Worm (Caenorhabditis elegans): ENCODE measurements around the gene nstp-3.

Gene nstp-3

DNA sequence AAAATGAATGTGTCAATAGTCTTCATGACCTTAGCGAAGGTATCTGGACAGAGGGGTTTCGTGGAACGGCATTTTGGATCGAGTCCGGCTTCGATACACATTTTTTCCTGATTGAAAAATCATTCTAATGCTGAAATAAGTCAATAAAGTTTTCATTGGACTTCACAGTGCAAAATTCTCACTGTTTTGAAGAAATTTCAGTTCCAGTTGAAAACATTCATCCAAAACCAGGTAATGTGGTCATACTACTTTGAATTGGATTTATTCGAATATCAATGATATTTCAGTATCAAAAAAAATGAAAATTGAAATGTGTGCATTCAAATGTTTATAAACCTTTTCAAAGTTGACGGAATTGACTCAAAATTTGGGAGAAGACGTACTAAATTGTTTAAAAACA lies 44.6 kb downstream of the nstp-3 start, which contains the start of gene pgph-1:
Gene pgph-1, minus strand, starts transcription at position 101 of the 400 bp plus-strand sequence.
- TF ChIP-seq hmbx-1 (tag; optimal IDR thresholded peaks at IDR 0.05), result no peak
- TF ChIP-seq ets-7 (tag; optimal IDR thresholded peaks at IDR 0.05), result no peak
- TF ChIP-seq F13C5.2 (tag; optimal IDR thresholded peaks at IDR 0.05), result no peak
- no peak for TF ChIP-seq scrt-1 (GFP tag; IDR thresholded peaks at IDR 0.05)
- no peak for TF ChIP-seq hnd-1 (tag; optimal IDR thresholded peaks at IDR 0.05)
- no peak for TF ChIP-seq ceh-36 (tag; optimal IDR thresholded peaks at IDR 0.05)
- TF ChIP-seq tra-4 (tag; optimal IDR thresholded peaks at IDR 0.05), result no peak
- TF ChIP-seq sea-1 (GFP tag; conservative IDR thresholded peaks at IDR 0.05), result no peak
- no peak for TF ChIP-seq tbx-11 (GFP tag; IDR thresholded peaks at IDR 0.05)
- no peak for TF ChIP-seq ceh-13 (GFP tag; optimal IDR thresholded peaks at IDR 0.05)
- TF ChIP-seq ama-1 (optimal IDR thresholded peaks at IDR 0.05), result no peak
- no peak for TF ChIP-seq B0310.2 (tag; optimal IDR thresholded peaks at IDR 0.05)
- no peak for TF ChIP-seq aly-1 (tag; optimal IDR thresholded peaks at IDR 0.05)
- no peak for TF ChIP-seq hmg-4 (GFP tag; optimal IDR thresholded peaks at IDR 0.05)
- TF ChIP-seq pes-1 (GFP tag; IDR thresholded peaks at IDR 0.05), result no peak
- no peak for TF ChIP-seq tbx-37 (GFP tag; conservative IDR thresholded peaks at IDR 0.05)
- no peak for TF ChIP-seq flt-1 (GFP tag; IDR thresholded peaks at IDR 0.05)

- TF ChIP-seq ceh-13 (GFP tag; optimal IDR thresholded peaks at IDR 0.05), result no peak
Measured at ce11 chrV:5747519-5747918, 50.5 kb downstream of the nstp-3 start, which contains the start of gene acds-10. Gene acds-10, plus strand, starts transcription at chrV:5747819.

DNA sequence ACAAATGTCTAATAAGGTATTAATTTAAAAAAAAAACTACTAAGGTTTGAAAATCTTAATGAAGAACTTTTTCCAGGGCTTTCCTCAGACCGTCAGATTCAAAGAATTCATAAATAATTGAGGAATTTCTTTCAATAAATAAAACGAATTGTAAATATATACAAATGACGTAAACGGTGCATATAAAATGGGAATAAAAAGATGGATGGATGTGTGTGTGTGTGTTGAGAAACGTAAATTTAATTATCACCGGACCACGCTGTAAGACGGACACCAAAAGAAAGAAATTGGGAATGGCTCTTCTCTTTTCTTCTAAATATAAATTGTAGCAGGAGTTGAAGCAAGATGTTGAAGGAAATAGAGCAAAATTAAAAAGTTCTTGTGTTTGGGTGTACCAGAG lies 51.8 kb downstream of the nstp-3 start:
- TF ChIP-seq scrt-1 (GFP tag; IDR thresholded peaks at IDR 0.05) (no peak), B0310.2 (tag; optimal IDR thresholded peaks at IDR 0.05) (no peak), sea-1 (GFP tag; conservative IDR thresholded peaks at IDR 0.05) (no peak), ets-7 (tag; optimal IDR thresholded peaks at IDR 0.05) (no peak), F13C5.2 (tag; optimal IDR thresholded peaks at IDR 0.05) (no peak), ceh-36 (tag; optimal IDR thresholded peaks at IDR 0.05) (no peak), tbx-11 (GFP tag; IDR thresholded peaks at IDR 0.05) (no peak)

All from whole organism, early embryonic.